Fruit fly (Drosophila melanogaster) whole organism, embryonic: ENCODE data around the gene mRpL39.

Experiments used
- Atf6 ChIP-seq: fragments of 200-800 bp; sonication (Bioruptor generic); IDR thresholded peaks from 2 replicates; pipeline ENCODE4 v1.3.6; 2022; ENCODE audit warnings: missing biosample characterization, missing genetic modification characterization
- Bgb ChIP-seq: fragments of 200-800 bp; sonication (Bioruptor generic); IDR thresholded peaks from 2 replicates; pipeline ENCODE4 v1.3.6; 2022; ENCODE audit warnings: missing biosample characterization, missing genetic modification characterization; ENCODE audit not compliant: partially characterized antibody
- CG11723 ChIP-seq: fragments of 200-800 bp; sonication (Bioruptor generic); optimal IDR thresholded peaks from 2 replicates; lab custom pipeline; 2017; ENCODE audit warnings: missing biosample characterization, mild to moderate bottlenecking, missing genetic modification characterization
- CG12942 ChIP-seq: fragments of 200-800 bp; sonication (Bioruptor generic); optimal IDR thresholded peaks from 3 replicates; lab custom pipeline; 2016; ENCODE audit warnings: missing biosample characterization, missing genetic modification characterization
- CG13624 ChIP-seq: fragments of 200-800 bp; sonication (Bioruptor generic); optimal IDR thresholded peaks from 2 replicates; lab custom pipeline; 2016; ENCODE audit warnings: missing biosample characterization, missing genetic modification characterization
- CG13775 ChIP-seq: fragments of 200-800 bp; sonication (Bioruptor generic); optimal IDR thresholded peaks from 3 replicates; lab custom pipeline; 2017; ENCODE audit warnings: missing biosample characterization, mild to moderate bottlenecking, missing genetic modification characterization
- CG14441 ChIP-seq: fragments of 200-800 bp; sonication (Bioruptor generic); IDR thresholded peaks from 2 replicates; pipeline ENCODE4 v1.3.6; 2022; ENCODE audit warnings: missing biosample characterization, missing genetic modification characterization
- CG2202 ChIP-seq: fragments of 200-800 bp; sonication (Bioruptor generic); optimal IDR thresholded peaks from 2 replicates; lab custom pipeline; 2018; ENCODE audit warnings: missing biosample characterization, mild to moderate bottlenecking, missing genetic modification characterization
- CG32767 ChIP-seq: fragments of 200-800 bp; sonication (Bioruptor generic); IDR thresholded peaks from 2 replicates; pipeline ENCODE4 v1.3.6; 2022; ENCODE audit warnings: missing biosample characterization, missing genetic modification characterization
- CG3838 ChIP-seq: fragments of 200-800 bp; sonication (Bioruptor generic); optimal IDR thresholded peaks from 3 replicates; lab custom pipeline; 2016; ENCODE audit warnings: missing biosample characterization, missing genetic modification characterization
- CoRest ChIP-seq: fragments of 200-800 bp; sonication (Bioruptor generic); optimal IDR thresholded peaks from 3 replicates; lab custom pipeline; 2018; ENCODE audit warnings: missing biosample characterization, mild to moderate bottlenecking, missing genetic modification characterization, moderate library complexity
- Deaf1 ChIP-seq: fragments of 200-800 bp; optimal IDR thresholded peaks from 3 replicates; lab custom pipeline; 2019; ENCODE audit warnings: missing biosample characterization, mild to moderate bottlenecking, missing genetic modification characterization, moderate library complexity
- H2.0 ChIP-seq: fragments of 200-800 bp; sonication (Bioruptor generic); IDR thresholded peaks from 2 replicates; pipeline ENCODE4 v1.3.6; 2022; ENCODE audit warnings: missing biosample characterization, missing genetic modification characterization
- HLH3B ChIP-seq: fragments of 200-800 bp; sonication (Bioruptor generic); IDR thresholded peaks from 2 replicates; pipeline ENCODE4 v1.3.6; 2022; ENCODE audit warnings: missing biosample characterization, missing genetic modification characterization
- Hr78 ChIP-seq, 2 experiments: fragments of 200-800 bp in 1 of 2; fragments of >200 bp in 1 of 2; sonication (Bioruptor generic) in 1 of 2; optimal IDR thresholded peaks; 2 replicates each; lab custom pipeline; 2017 to 2019; ENCODE audit warnings: missing biosample characterization in 2 of 2, missing genetic modification characterization in 2 of 2, mild to moderate bottlenecking in 1 of 2, moderate library complexity in 1 of 2
- Opbp ChIP-seq: fragments of 200-800 bp; sonication (Bioruptor generic); IDR thresholded peaks from 3 replicates; pipeline ENCODE4 v1.3.6; 2022; ENCODE audit warnings: missing biosample characterization, missing genetic modification characterization; ENCODE audit not compliant: partially characterized antibody
- Six4 ChIP-seq: fragments of 200-800 bp; sonication (Bioruptor generic); optimal IDR thresholded peaks from 2 replicates; lab custom pipeline; 2016; ENCODE audit warnings: missing biosample characterization, missing genetic modification characterization
- Trl ChIP-seq, 3 experiments: fragments of >200 bp in 2 of 3; fragments of 200-800 bp in 1 of 3; sonication (Bioruptor generic) in 1 of 3; optimal IDR thresholded peaks; 2 replicates in 1 of 3; 3 replicates in 2 of 3; lab custom pipeline; 2016 to 2017; ENCODE audit warnings: missing biosample characterization in 1 of 3, missing genetic modification characterization in 1 of 3
- Xrp1 ChIP-seq: fragments of 200-800 bp; sonication (Bioruptor generic); IDR thresholded peaks from 2 replicates; pipeline ENCODE4 v1.3.6; 2022; ENCODE audit warnings: missing biosample characterization, missing genetic modification characterization
- abd-A ChIP-seq: fragments of 200-800 bp; sonication (Bioruptor generic); optimal IDR thresholded peaks from 3 replicates; lab custom pipeline; 2019; ENCODE audit warnings: missing biosample characterization, mild to moderate bottlenecking, missing genetic modification characterization, moderate library complexity
- al ChIP-seq: fragments of 200-800 bp; sonication (Bioruptor generic); IDR thresholded peaks from 2 replicates; pipeline ENCODE4 v1.3.6; 2022; ENCODE audit warnings: missing biosample characterization, missing genetic modification characterization
- cato ChIP-seq: fragments of 200-800 bp; sonication (Bioruptor generic); optimal IDR thresholded peaks from 2 replicates; lab custom pipeline; 2016; ENCODE audit warnings: missing biosample characterization, missing genetic modification characterization, borderline replicate concordance
- cg ChIP-seq: fragments of 200-800 bp; sonication (Bioruptor generic); optimal IDR thresholded peaks from 3 replicates; lab custom pipeline; 2019; ENCODE audit warnings: missing biosample characterization, mild to moderate bottlenecking, missing genetic modification characterization, moderate library complexity
- dati ChIP-seq: fragments of 200-800 bp; sonication (Bioruptor generic); IDR thresholded peaks from 2 replicates; pipeline ENCODE4 v1.3.6; 2022; ENCODE audit warnings: missing biosample characterization, missing genetic modification characterization
- dm ChIP-seq: fragments of 200-800 bp; sonication (Bioruptor generic); optimal IDR thresholded peaks from 3 replicates; lab custom pipeline; 2016; ENCODE audit warnings: missing biosample characterization, missing genetic modification characterization
- ewg ChIP-seq: fragments of 200-800 bp; sonication (Bioruptor generic); optimal IDR thresholded peaks from 3 replicates; lab custom pipeline; 2017; ENCODE audit warnings: mild to moderate bottlenecking, missing biosample characterization, missing genetic modification reagents, missing genetic modification characterization
- fru ChIP-seq: fragments of >200 bp; optimal IDR thresholded peaks from 2 replicates; lab custom pipeline; 2017
- ftz-f1 ChIP-seq: fragments of 200-800 bp; sonication (Bioruptor generic); optimal IDR thresholded peaks from 2 replicates; lab custom pipeline; 2016; ENCODE audit warnings: missing biosample characterization, missing genetic modification characterization
- nerfin-1 ChIP-seq: fragments of 200-800 bp; sonication (Bioruptor generic); optimal IDR thresholded peaks from 3 replicates; lab custom pipeline; 2019; ENCODE audit warnings: missing biosample characterization, mild to moderate bottlenecking, missing genetic modification characterization, moderate library complexity
- prd ChIP-seq, 3 experiments: fragments of >200 bp in 2 of 3; fragments of 200-800 bp in 1 of 3; sonication (Bioruptor generic) in 1 of 3; optimal IDR thresholded peaks in 2 of 3; IDR thresholded peaks in 1 of 3; 2 replicates in 2 of 3; 3 replicates in 1 of 3; pipeline versions ENCODE4 v1.3.6 to Lab custom; 2017 to 2022; ENCODE audit warnings: missing biosample characterization in 1 of 3, missing genetic modification characterization in 1 of 3
- pros ChIP-seq: fragments of 200-800 bp; sonication (Bioruptor generic); optimal IDR thresholded peaks from 3 replicates; lab custom pipeline; 2019; ENCODE audit warnings: missing biosample characterization, mild to moderate bottlenecking, missing genetic modification characterization, moderate library complexity
- pzg ChIP-seq: fragments of 200-800 bp; sonication (Bioruptor generic); optimal IDR thresholded peaks from 3 replicates; lab custom pipeline; 2018; ENCODE audit warnings: missing biosample characterization, mild to moderate bottlenecking, missing genetic modification characterization, moderate library complexity
- ranshi ChIP-seq: fragments of 200-800 bp; sonication (Bioruptor generic); IDR thresholded peaks from 2 replicates; pipeline ENCODE4 v1.3.6; 2022; ENCODE audit warnings: missing biosample characterization, missing genetic modification characterization
- sc ChIP-seq, 3 experiments: fragments of >200 bp in 2 of 3; fragments of 200-800 bp in 1 of 3; sonication (Bioruptor generic) in 1 of 3; optimal IDR thresholded peaks; 2 replicates in 2 of 3; 3 replicates in 1 of 3; lab custom pipeline; 2017; ENCODE audit warnings: mild to moderate bottlenecking in 1 of 3, missing biosample characterization in 1 of 3, missing genetic modification characterization in 1 of 3, missing genetic modification reagents in 1 of 3
- sens ChIP-seq: fragments of 200-800 bp; sonication (Bioruptor generic); peaks from one replicate; lab custom pipeline; 2016; ENCODE audit warnings: missing biosample characterization, missing genetic modification characterization
- seq ChIP-seq: fragments of 200-800 bp; sonication (Bioruptor generic); IDR thresholded peaks from 2 replicates; pipeline ENCODE4 v1.3.6; 2022; ENCODE audit warnings: missing biosample characterization, missing genetic modification characterization
- slou ChIP-seq: fragments of 200-800 bp; sonication (Bioruptor generic); optimal IDR thresholded peaks from 3 replicates; lab custom pipeline; 2016; ENCODE audit warnings: missing biosample characterization, missing genetic modification characterization
- trh ChIP-seq: fragments of 200-800 bp; sonication (Bioruptor generic); optimal IDR thresholded peaks from 2 replicates; lab custom pipeline; 2016; ENCODE audit warnings: missing biosample characterization, missing genetic modification characterization
- unc-4 ChIP-seq: fragments of 200-800 bp; sonication (Bioruptor generic); IDR thresholded peaks from 2 replicates; pipeline ENCODE4 v1.3.6; 2022; ENCODE audit warnings: missing biosample characterization, missing genetic modification characterization; ENCODE audit not compliant: partially characterized antibody

mRpL39 gene

dm6 chr3L:15021008-15021407, 21.5 kb upstream of the mRpL39 start (continued):
- TF ChIP-seq cato (GFP tag; lab: Kevin White, UChicago) (no peak), fru (lab: Kevin White, UChicago) (no peak), pzg (GFP tag; lab: Kevin White, UChicago) (no peak), Six4 (GFP tag; lab: Kevin White, UChicago) (no peak), nerfin-1 (tag; lab: Kevin White, UChicago) (peak; percentile 50), sens (GFP tag; lab: Kevin White, UChicago) (no peak), CG12942 (GFP tag; lab: Kevin White, UChicago) (no peak), dati (GFP tag; lab: Robert Waterston, UW) (no peak), CG2202 (tag; lab: Kevin White, UChicago) (no peak), abd-A (tag; lab: Kevin White, UChicago) (peak; percentile 59), seq (GFP tag; lab: Robert Waterston, UW) (peak; percentile 47; the same call in 1 of the 2 replicates), Trl (optimal IDR thresholded peaks at IDR 0.05; lab: Kevin White, UChicago) (peak in 1 of 2 experiments; percentile 47), Trl (GFP tag; optimal IDR thresholded peaks at IDR 0.05; lab: Kevin White, UChicago) (no peak), prd (optimal IDR thresholded peaks at IDR 0.05; lab: Kevin White, UChicago) (no peak), prd (GFP tag; IDR thresholded peaks at IDR 0.05; lab: Robert Waterston, UW) (no peak), Atf6 (no peak), CG13775 (GFP tag; lab: Kevin White, UChicago) (no peak), cg (GFP tag; lab: Kevin White, UChicago) (peak; percentile 41), CG32767 (GFP tag; lab: Robert Waterston, UW) (no peak), CG3838 (GFP tag; lab: Kevin White, UChicago) (no peak), unc-4 (GFP tag; lab: Robert Waterston, UW) (no peak), ranshi (GFP tag; lab: Robert Waterston, UW) (no peak), ewg (no peak), sc (optimal IDR thresholded peaks at IDR 0.05; lab: Kevin White, UChicago) (no peak), sc (GFP tag; optimal IDR thresholded peaks at IDR 0.05; lab: Kevin White, UChicago) (no peak), CoRest (no peak), pros (GFP tag; lab: Kevin White, UChicago) (peak; percentile 91), Deaf1 (no peak), Bgb (GFP tag; lab: Robert Waterston, UW) (no peak), slou (no peak), CG11723 (no peak), Hr78 (GFP tag; optimal IDR thresholded peaks at IDR 0.05; lab: Kevin White, UChicago) (no peak), ftz-f1 (GFP tag; lab: Kevin White, UChicago) (no peak), H2.0 (GFP tag; lab: Robert Waterston, UW) (no peak), Xrp1 (no peak), CG14441 (GFP tag; lab: Robert Waterston, UW) (no peak), Opbp (GFP tag; lab: Robert Waterston, UW) (no peak), dm (GFP tag; lab: Kevin White, UChicago) (no peak), al (GFP tag; lab: Robert Waterston, UW) (no peak), HLH3B (no peak), CG13624 (GFP tag; lab: Kevin White, UChicago) (no peak), trh (GFP tag; lab: Kevin White, UChicago) (no peak)
